Worm (Caenorhabditis elegans) whole organism, late embryonic: ENCODE results near the gene col-79.
A peak's percentile ranks its signal among the peaks of the same experiment; 100 is the strongest.

Source experiments
- C08G9.2 ChIP-seq: sonication (generic microtip); optimal IDR thresholded peaks from 2 replicates; lab custom pipeline; 2016; ENCODE audit warnings: mild to moderate bottlenecking, missing genetic modification characterization, moderate library complexity, missing compliant biosample characterization
- C38D4.7 ChIP-seq: fragments of 200-800 bp; sonication (Bioruptor generic); optimal IDR thresholded peaks from 2 replicates; lab custom pipeline; 2018; ENCODE audit warnings: mild to moderate bottlenecking, missing genetic modification characterization, moderate library complexity, missing compliant biosample characterization
- ceh-18 ChIP-seq: sonication (generic microtip); optimal IDR thresholded peaks from 2 replicates; lab custom pipeline; 2016; ENCODE audit warnings: missing genetic modification characterization, missing compliant biosample characterization
- ceh-19 ChIP-seq: fragments of 200-800 bp; sonication (Bioruptor generic); optimal IDR thresholded peaks from 2 replicates; lab custom pipeline; 2018; ENCODE audit warnings: mild to moderate bottlenecking, missing genetic modification characterization, missing compliant biosample characterization
- ceh-2 ChIP-seq: sonication (generic microtip); optimal IDR thresholded peaks from 2 replicates; lab custom pipeline; 2016; ENCODE audit warnings: missing genotype, missing genetic modification characterization, missing compliant biosample characterization
- ceh-22 ChIP-seq: sonication (generic microtip); optimal IDR thresholded peaks from 2 replicates; lab custom pipeline; 2017; ENCODE audit warnings: missing biosample characterization, missing genetic modification characterization
- ceh-24 ChIP-seq: sonication (generic microtip); optimal IDR thresholded peaks from 2 replicates; lab custom pipeline; 2016; ENCODE audit warnings: mild to moderate bottlenecking, missing genetic modification characterization, missing compliant biosample characterization
- ceh-31 ChIP-seq: sonication (generic microtip); optimal IDR thresholded peaks from 2 replicates; lab custom pipeline; 2016; ENCODE audit warnings: missing genetic modification characterization, missing compliant biosample characterization
- ceh-34 ChIP-seq: sonication (generic microtip); optimal IDR thresholded peaks from 2 replicates; lab custom pipeline; 2016; ENCODE audit warnings: mild to moderate bottlenecking, missing genetic modification characterization, missing compliant biosample characterization
- ceh-45 ChIP-seq: fragments of 200-800 bp; sonication (Bioruptor generic); IDR thresholded peaks from 2 replicates; pipeline ENCODE4 v1.3.6; 2022; ENCODE audit warnings: missing genetic modification reagents, missing genetic modification characterization, missing compliant biosample characterization
- ceh-6 ChIP-seq: fragments of 200-800 bp; sonication (Bioruptor generic); optimal IDR thresholded peaks from 2 replicates; lab custom pipeline; 2018; ENCODE audit warnings: mild to moderate bottlenecking, missing genetic modification characterization, missing compliant biosample characterization
- ceh-9 ChIP-seq: sonication (generic microtip); optimal IDR thresholded peaks from 2 replicates; lab custom pipeline; 2016; ENCODE audit warnings: mild to moderate bottlenecking, missing genetic modification characterization, inconsistent platforms, missing compliant biosample characterization
- dmd-4 ChIP-seq: sonication (generic microtip); optimal IDR thresholded peaks from 2 replicates; lab custom pipeline; 2016; ENCODE audit warnings: borderline replicate concordance, missing genetic modification characterization, missing compliant biosample characterization
- dve-1 ChIP-seq: sonication (generic microtip); optimal IDR thresholded peaks from 2 replicates; lab custom pipeline; 2017; ENCODE audit warnings: antibody characterized with exemption, mild to moderate bottlenecking, missing genetic modification characterization, missing compliant biosample characterization
- ets-4 ChIP-seq: sonication (generic microtip); optimal IDR thresholded peaks from 2 replicates; lab custom pipeline; 2016; ENCODE audit warnings: missing genetic modification characterization, missing compliant biosample characterization
- eyg-1 ChIP-seq: sonication (generic microtip); optimal IDR thresholded peaks from 2 replicates; lab custom pipeline; 2016; ENCODE audit warnings: missing genotype, missing genetic modification characterization, missing compliant biosample characterization
- gmeb-2 ChIP-seq: sonication (generic microtip); optimal IDR thresholded peaks from 2 replicates; lab custom pipeline; 2016; ENCODE audit warnings: missing genetic modification characterization, inconsistent platforms, missing compliant biosample characterization
- hlh-13 ChIP-seq: fragments of 200-800 bp; sonication (Bioruptor generic); optimal IDR thresholded peaks from 2 replicates; lab custom pipeline; 2018; ENCODE audit warnings: mild to moderate bottlenecking, missing genetic modification characterization, missing compliant biosample characterization
- hlh-6 ChIP-seq: sonication (generic microtip); optimal IDR thresholded peaks from 2 replicates; lab custom pipeline; 2016; ENCODE audit warnings: missing genotype, missing genetic modification characterization, missing compliant biosample characterization
- lin-11 ChIP-seq: fragments of 200-800 bp; sonication (Bioruptor generic); optimal IDR thresholded peaks from 2 replicates; lab custom pipeline; 2018; ENCODE audit warnings: mild to moderate bottlenecking, missing genetic modification characterization, missing compliant biosample characterization
- madf-2 ChIP-seq: sonication (generic microtip); optimal IDR thresholded peaks from 2 replicates; lab custom pipeline; 2017; ENCODE audit warnings: missing genetic modification characterization, missing compliant biosample characterization
- nhr-11 ChIP-seq: fragments of 150-350 bp; optimal IDR thresholded peaks from 2 replicates; lab custom pipeline; 2014; ENCODE audit warnings: missing biosample characterization, missing genetic modification characterization
- nhr-232 ChIP-seq: sonication (generic microtip); optimal IDR thresholded peaks from 2 replicates; lab custom pipeline; 2016; ENCODE audit warnings: missing genetic modification characterization, missing compliant biosample characterization
- pqm-1 ChIP-seq: sonication (generic microtip); optimal IDR thresholded peaks from 2 replicates; lab custom pipeline; 2016; ENCODE audit warnings: missing genetic modification characterization, missing compliant biosample characterization
- ref-2 ChIP-seq: sonication (generic microtip); optimal IDR thresholded peaks from 2 replicates; lab custom pipeline; 2016; ENCODE audit warnings: missing genetic modification characterization, missing compliant biosample characterization
- sox-4 ChIP-seq: sonication (generic microtip); optimal IDR thresholded peaks from 2 replicates; lab custom pipeline; 2017; ENCODE audit warnings: mild to moderate bottlenecking, missing genetic modification characterization, inconsistent platforms, missing compliant biosample characterization
- unc-42 ChIP-seq: sonication (generic microtip); optimal IDR thresholded peaks from 2 replicates; lab custom pipeline; 2016; ENCODE audit warnings: missing genotype, missing genetic modification characterization, missing compliant biosample characterization
- unc-86 ChIP-seq: sonication (generic microtip); optimal IDR thresholded peaks from 2 replicates; lab custom pipeline; 2016; ENCODE audit warnings: missing genetic modification characterization, missing compliant biosample characterization

col-79 gene

ce11 chrII:10737059-10737458 lies 33.6 kb downstream of the col-79 start, which contains the start of gene C52A11.3:
TSS of gene C52A11.3 (plus strand) at chrII:10737359.
- no peak for TF ChIP-seq ceh-24 (tag; lab: Kevin White, UChicago)
- no peak for TF ChIP-seq ceh-34
- TF ChIP-seq ets-4 (tag; lab: Kevin White, UChicago), result no peak
- no peak for TF ChIP-seq ref-2 (tag; lab: Kevin White, UChicago)
- no peak for TF ChIP-seq ceh-9
- TF ChIP-seq ceh-45 (GFP tag; lab: Robert Waterston, UW), result no peak
- TF ChIP-seq pqm-1, result no peak
- TF ChIP-seq C08G9.2 (tag; lab: Kevin White, UChicago), result no peak
- TF ChIP-seq nhr-232 (tag; lab: Kevin White, UChicago), result no peak
- no peak for TF ChIP-seq nhr-11 (tag; lab: Kevin White, UChicago)
- no peak for TF ChIP-seq gmeb-2 (tag; lab: Kevin White, UChicago)
- TF ChIP-seq ceh-18 (tag; lab: Kevin White, UChicago), result no peak
- TF ChIP-seq ceh-22 (tag; lab: Kevin White, UChicago), result no peak
- no peak for TF ChIP-seq lin-11
- no peak for TF ChIP-seq eyg-1 (tag; lab: Kevin White, UChicago)
- no peak for TF ChIP-seq sox-4 (tag; lab: Kevin White, UChicago)
- no peak for TF ChIP-seq unc-86 (tag; lab: Kevin White, UChicago)
- no peak for TF ChIP-seq dmd-4

ce11 chrII:10744801-10745200 lies 41.4 kb downstream of the col-79 start:
- no peak for TF ChIP-seq hlh-6 (tag; lab: Kevin White, UChicago)
- TF ChIP-seq madf-2 (tag; lab: Kevin White, UChicago), result peak; percentile 39
- TF ChIP-seq unc-42 (tag; lab: Kevin White, UChicago), result peak; percentile 35
- no peak for TF ChIP-seq ceh-6
- no peak for TF ChIP-seq nhr-232 (tag; lab: Kevin White, UChicago)
- no peak for TF ChIP-seq ceh-2 (tag; lab: Kevin White, UChicago)
- no peak for TF ChIP-seq ceh-19 (GFP tag; lab: Kevin White, UChicago)
- TF ChIP-seq ceh-31 (tag; lab: Kevin White, UChicago), result peak; percentile 37

- TF ChIP-seq C38D4.7 (GFP tag; lab: Kevin White, UChicago) (no peak), dve-1 (tag; lab: Kevin White, UChicago) (no peak), unc-42 (tag; lab: Kevin White, UChicago) (peak; percentile 88), hlh-13 (GFP tag; lab: Kevin White, UChicago) (no peak), pqm-1 (no peak)
- TF ChIP-seq, all 69 proteins: peak for 1
These were observed 50.3 kb downstream of the col-79 start for ce11 chrII:10753694-10754093.
